Fruit fly (Drosophila melanogaster) whole organism, embryonic: ENCODE measurements around the gene plx.

Experiments used
- Abd-B ChIP-seq: fragments of 200-800 bp; sonication (Bioruptor generic); optimal IDR thresholded peaks from 2 replicates; lab custom pipeline; 2018; ENCODE audit warnings: missing biosample characterization, mild to moderate bottlenecking, missing genetic modification characterization, moderate library complexity
- Antp ChIP-seq: fragments of 200-800 bp; sonication (Bioruptor generic); optimal IDR thresholded peaks from 3 replicates; lab custom pipeline; 2016; ENCODE audit warnings: missing biosample characterization, missing genetic modification characterization
- CG10543 ChIP-seq: fragments of 200-800 bp; sonication (Bioruptor generic); optimal IDR thresholded peaks from 3 replicates; lab custom pipeline; 2017; ENCODE audit warnings: missing biosample characterization, mild to moderate bottlenecking, missing genetic modification characterization, moderate library complexity
- CG10654 ChIP-seq: fragments of 200-800 bp; sonication (Bioruptor generic); optimal IDR thresholded peaks from 2 replicates; lab custom pipeline; 2016; ENCODE audit warnings: missing biosample characterization, missing genetic modification characterization
- CG10979 ChIP-seq: fragments of 200-800 bp; sonication (Bioruptor generic); optimal IDR thresholded peaks from 2 replicates; lab custom pipeline; 2018; ENCODE audit warnings: missing biosample characterization, mild to moderate bottlenecking, missing genetic modification characterization, moderate library complexity
- CG11456 ChIP-seq: fragments of 200-800 bp; sonication (Bioruptor generic); IDR thresholded peaks from 3 replicates; pipeline ENCODE4 v1.3.6; 2022; ENCODE audit warnings: missing biosample characterization, missing genetic modification characterization
- CG12391 ChIP-seq: fragments of 200-800 bp; sonication (Bioruptor generic); optimal IDR thresholded peaks from 3 replicates; lab custom pipeline; 2018; ENCODE audit warnings: missing biosample characterization, mild to moderate bottlenecking, missing genetic modification characterization, moderate library complexity
- CG14710 ChIP-seq: fragments of 200-800 bp; sonication (Bioruptor generic); optimal IDR thresholded peaks from 3 replicates; lab custom pipeline; 2019; ENCODE audit warnings: missing biosample characterization, mild to moderate bottlenecking, missing genetic modification characterization, moderate library complexity
- CG15269 ChIP-seq: fragments of 200-800 bp; sonication (Bioruptor generic); optimal IDR thresholded peaks from 2 replicates; lab custom pipeline; 2018; ENCODE audit warnings: missing biosample characterization, mild to moderate bottlenecking, missing genetic modification characterization, moderate library complexity
- CG15514 ChIP-seq: fragments of 200-800 bp; sonication (Bioruptor generic); optimal IDR thresholded peaks from 3 replicates; lab custom pipeline; 2017; ENCODE audit warnings: missing biosample characterization, missing genetic modification characterization, mild to moderate bottlenecking, moderate library complexity, missing genetic modification reagents
- CG17385 ChIP-seq: fragments of 200-800 bp; sonication (Bioruptor generic); optimal IDR thresholded peaks from 3 replicates; lab custom pipeline; 2018; ENCODE audit warnings: missing biosample characterization, mild to moderate bottlenecking, missing genetic modification characterization
- CG17612 ChIP-seq: fragments of 200-800 bp; sonication (Bioruptor generic); IDR thresholded peaks from 2 replicates; pipeline ENCODE4 v1.3.6; 2022; ENCODE audit warnings: missing biosample characterization, missing genetic modification characterization
- CG1792 ChIP-seq: fragments of 200-800 bp; sonication (Bioruptor generic); optimal IDR thresholded peaks from 2 replicates; lab custom pipeline; 2016; ENCODE audit warnings: missing biosample characterization, missing genetic modification characterization
- CG18011 ChIP-seq: fragments of 200-800 bp; sonication (Bioruptor generic); optimal IDR thresholded peaks from 2 replicates; lab custom pipeline; 2017; ENCODE audit warnings: missing biosample characterization, missing genetic modification characterization, mild to moderate bottlenecking, moderate library complexity, missing genotype
- CG18476 ChIP-seq: fragments of 200-800 bp; sonication (Bioruptor generic); optimal IDR thresholded peaks from 2 replicates; lab custom pipeline; 2016; ENCODE audit warnings: missing biosample characterization, mild to moderate bottlenecking, missing genetic modification characterization
- CG18599 ChIP-seq: fragments of 200-800 bp; sonication (Bioruptor generic); optimal IDR thresholded peaks from 3 replicates; lab custom pipeline; 2017; ENCODE audit warnings: missing biosample characterization, missing genetic modification characterization, mild to moderate bottlenecking, moderate library complexity, missing genetic modification reagents
- CG2202 ChIP-seq: fragments of 200-800 bp; sonication (Bioruptor generic); optimal IDR thresholded peaks from 2 replicates; lab custom pipeline; 2018; ENCODE audit warnings: missing biosample characterization, mild to moderate bottlenecking, missing genetic modification characterization
- CG2712 ChIP-seq: fragments of 200-800 bp; optimal IDR thresholded peaks from 3 replicates; lab custom pipeline; 2019; ENCODE audit warnings: missing biosample characterization, mild to moderate bottlenecking, missing genetic modification characterization, moderate library complexity
- CG2875 ChIP-seq: fragments of 200-800 bp; sonication (Bioruptor generic); optimal IDR thresholded peaks from 2 replicates; lab custom pipeline; 2017; ENCODE audit warnings: missing biosample characterization, mild to moderate bottlenecking, missing genetic modification characterization, missing genetic modification reagents
- CG31365 ChIP-seq: fragments of 200-800 bp; sonication (Bioruptor generic); optimal IDR thresholded peaks from 2 replicates; lab custom pipeline; 2018; ENCODE audit warnings: missing biosample characterization, mild to moderate bottlenecking, missing genetic modification characterization
- CG4854 ChIP-seq: fragments of 200-800 bp; sonication (Bioruptor generic); optimal IDR thresholded peaks from 2 replicates; lab custom pipeline; 2016; ENCODE audit warnings: missing biosample characterization, missing genetic modification characterization, inconsistent platforms
- CG7357 ChIP-seq: fragments of 200-800 bp; sonication (Bioruptor generic); IDR thresholded peaks from 3 replicates; pipeline ENCODE4 v1.3.6; 2022; ENCODE audit warnings: missing biosample characterization, missing genetic modification characterization
- CG8478 ChIP-seq: fragments of >200 bp; optimal IDR thresholded peaks from 2 replicates; lab custom pipeline; 2018
- CG9797 ChIP-seq: fragments of 200-800 bp; sonication (Bioruptor generic); optimal IDR thresholded peaks from 3 replicates; lab custom pipeline; 2018; ENCODE audit warnings: missing biosample characterization, mild to moderate bottlenecking, missing genetic modification characterization
- Camta ChIP-seq: fragments of 200-800 bp; sonication (Bioruptor generic); optimal IDR thresholded peaks from 2 replicates; lab custom pipeline; 2016; ENCODE audit warnings: missing biosample characterization, missing genetic modification characterization
- CkIIα-i1 ChIP-seq: fragments of 200-800 bp; sonication (Bioruptor generic); IDR thresholded peaks from 2 replicates; pipeline ENCODE4 v1.3.6; 2022; ENCODE audit warnings: missing biosample characterization, missing genetic modification characterization
- Dbx ChIP-seq: fragments of 200-800 bp; sonication (Bioruptor generic); IDR thresholded peaks from 3 replicates; pipeline ENCODE4 v1.3.6; 2022; ENCODE audit warnings: missing biosample characterization, missing genetic modification characterization
- Elba2 ChIP-seq: fragments of 200-800 bp; sonication (Bioruptor generic); optimal IDR thresholded peaks from 3 replicates; lab custom pipeline; 2016; ENCODE audit warnings: missing biosample characterization, missing genetic modification characterization
- GATAe ChIP-seq: fragments of 200-800 bp; sonication (Bioruptor generic); conservative IDR thresholded peaks from 2 replicates; pipeline ENCODE4 v1.3.6; 2022; ENCODE audit warnings: missing biosample characterization, missing genetic modification characterization
- NFAT ChIP-seq: fragments of 200-800 bp; sonication (Bioruptor generic); IDR thresholded peaks from 2 replicates; pipeline ENCODE4 v1.3.6; 2022; ENCODE audit warnings: missing biosample characterization, missing genetic modification characterization
- Pdp1 ChIP-seq, 2 experiments: fragments of 200-800 bp; sonication (Bioruptor generic); optimal IDR thresholded peaks; 3 replicates each; lab custom pipeline; 2016; ENCODE audit warnings: missing biosample characterization in 2 of 2, missing genetic modification characterization in 2 of 2, mild to moderate bottlenecking in 1 of 2, moderate library complexity in 1 of 2
- Ssrp ChIP-seq: fragments of 200-800 bp; sonication (Bioruptor generic); optimal IDR thresholded peaks from 2 replicates; lab custom pipeline; 2018; ENCODE audit warnings: missing biosample characterization, mild to moderate bottlenecking, missing genetic modification characterization, moderate library complexity
- amos ChIP-seq: fragments of 200-800 bp; sonication (Bioruptor generic); IDR thresholded peaks from 2 replicates; pipeline ENCODE4 v1.3.6; 2022; ENCODE audit warnings: missing biosample characterization, missing genetic modification characterization; ENCODE audit not compliant: partially characterized antibody
- bsh ChIP-seq, 2 experiments: fragments of 200-800 bp; sonication (Bioruptor generic); optimal IDR thresholded peaks; 2 replicates each; lab custom pipeline; 2017 to 2018; ENCODE audit warnings: mild to moderate bottlenecking in 2 of 2, missing biosample characterization in 2 of 2, missing genetic modification characterization in 2 of 2, moderate library complexity in 1 of 2
- cg ChIP-seq: fragments of 200-800 bp; sonication (Bioruptor generic); optimal IDR thresholded peaks from 3 replicates; lab custom pipeline; 2019; ENCODE audit warnings: missing biosample characterization, mild to moderate bottlenecking, missing genetic modification characterization, moderate library complexity
- ci ChIP-seq: fragments of 200-800 bp; sonication (Bioruptor generic); IDR thresholded peaks from 3 replicates; pipeline ENCODE4 v1.3.6; 2022; ENCODE audit warnings: missing biosample characterization, missing genetic modification characterization
- disco-r ChIP-seq: fragments of 200-800 bp; sonication (Bioruptor generic); optimal IDR thresholded peaks from 2 replicates; lab custom pipeline; 2016; ENCODE audit warnings: missing biosample characterization, missing genetic modification characterization
- dmrt11E ChIP-seq: fragments of 200-800 bp; sonication (Bioruptor generic); optimal IDR thresholded peaks from 3 replicates; lab custom pipeline; 2018; ENCODE audit warnings: missing biosample characterization, mild to moderate bottlenecking, missing genetic modification characterization, moderate library complexity
- emc ChIP-seq: fragments of 200-800 bp; sonication (Bioruptor generic); optimal IDR thresholded peaks from 2 replicates; lab custom pipeline; 2016; ENCODE audit warnings: missing biosample characterization, missing genetic modification characterization
- exex ChIP-seq: fragments of 200-800 bp; sonication (Bioruptor generic); optimal IDR thresholded peaks from 4 replicates; lab custom pipeline; 2018; ENCODE audit warnings: missing biosample characterization, mild to moderate bottlenecking, missing genetic modification characterization, moderate library complexity
- fd64A ChIP-seq: fragments of 200-800 bp; sonication (Bioruptor generic); optimal IDR thresholded peaks from 3 replicates; lab custom pipeline; 2018; ENCODE audit warnings: missing biosample characterization, mild to moderate bottlenecking, missing genetic modification characterization
- h ChIP-seq: fragments of >200 bp; optimal IDR thresholded peaks from 2 replicates; lab custom pipeline; 2017
- mam ChIP-seq: fragments of 200-800 bp; sonication (Bioruptor generic); optimal IDR thresholded peaks from 3 replicates; lab custom pipeline; 2016; ENCODE audit warnings: missing biosample characterization, missing genetic modification characterization
- nmo ChIP-seq: fragments of 200-800 bp; sonication (Bioruptor generic); optimal IDR thresholded peaks from 2 replicates; lab custom pipeline; 2018; ENCODE audit warnings: missing biosample characterization, mild to moderate bottlenecking, missing genetic modification characterization, moderate library complexity
- oc ChIP-seq: fragments of 200-800 bp; sonication (Bioruptor generic); optimal IDR thresholded peaks from 2 replicates; lab custom pipeline; 2018; ENCODE audit warnings: missing biosample characterization, mild to moderate bottlenecking, missing genetic modification characterization, moderate library complexity
- odd ChIP-seq: fragments of 200-800 bp; sonication (Bioruptor generic); optimal IDR thresholded peaks from 2 replicates; lab custom pipeline; 2017; ENCODE audit warnings: missing biosample characterization, mild to moderate bottlenecking, missing genetic modification characterization
- phol ChIP-seq: fragments of 200-800 bp; sonication (Bioruptor generic); optimal IDR thresholded peaks from 3 replicates; lab custom pipeline; 2018; ENCODE audit warnings: missing biosample characterization, mild to moderate bottlenecking, missing genetic modification characterization, moderate library complexity
- pum ChIP-seq: fragments of 200-800 bp; sonication (Bioruptor generic); optimal IDR thresholded peaks from 2 replicates; lab custom pipeline; 2016; ENCODE audit warnings: missing biosample characterization, missing genetic modification characterization
- row ChIP-seq: fragments of 200-800 bp; sonication (Bioruptor generic); IDR thresholded peaks from 3 replicates; pipeline ENCODE4 v1.3.6; 2022; ENCODE audit warnings: missing biosample characterization, missing genetic modification characterization
- scrt ChIP-seq: fragments of 200-800 bp; sonication (Bioruptor generic); optimal IDR thresholded peaks from 2 replicates; lab custom pipeline; 2018; ENCODE audit warnings: missing biosample characterization, mild to moderate bottlenecking, missing genetic modification characterization, moderate library complexity
- tap ChIP-seq: fragments of 200-800 bp; optimal IDR thresholded peaks from 3 replicates; lab custom pipeline; 2019; ENCODE audit warnings: missing biosample characterization, mild to moderate bottlenecking, missing genetic modification characterization, moderate library complexity
- ttk ChIP-seq: fragments of 200-800 bp; sonication (Bioruptor generic); IDR thresholded peaks from 2 replicates; pipeline ENCODE4 v2.1.2; 2022; ENCODE audit warnings: missing biosample characterization, missing genetic modification characterization

The plx gene

DNA sequence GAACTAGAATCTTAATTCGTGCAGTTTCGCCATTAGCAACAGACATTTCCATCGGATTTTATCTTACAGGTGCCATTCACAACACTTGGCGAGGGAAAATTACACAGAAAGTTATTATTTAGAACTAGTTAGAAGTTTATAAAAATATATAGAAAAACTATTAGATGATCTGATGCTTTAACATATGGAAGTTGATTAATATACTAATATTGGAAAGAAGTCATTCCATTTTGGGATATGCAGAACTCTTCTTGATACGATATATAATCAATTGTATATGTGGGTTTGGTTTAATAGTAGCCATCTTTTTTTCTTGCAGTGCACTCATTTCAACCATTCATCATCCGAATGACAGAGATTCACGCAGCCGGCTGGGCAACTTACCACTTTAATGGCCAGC lies 3.4 kb upstream of the plx start (continued):
- TF ChIP-seq CG1792 (GFP tag; lab: Kevin White, UChicago) (no peak), emc (GFP tag; lab: Kevin White, UChicago) (no peak), dmrt11E (peak; percentile 7), mam (GFP tag; lab: Kevin White, UChicago) (no peak), CG15514 (GFP tag; lab: Kevin White, UChicago) (no peak), CG17385 (GFP tag; lab: Kevin White, UChicago) (no peak), CG31365 (tag; lab: Kevin White, UChicago) (no peak), CG9797 (GFP tag; lab: Kevin White, UChicago) (no peak), fd64A (GFP tag; lab: Kevin White, UChicago) (no peak), CG18599 (GFP tag; lab: Kevin White, UChicago) (no peak), tap (tag; lab: Kevin White, UChicago) (no peak), GATAe (GFP tag; lab: Robert Waterston, UW) (no peak), Dbx (no peak), CG12391 (tag; lab: Kevin White, UChicago) (peak; percentile 14), ci (GFP tag; lab: Robert Waterston, UW) (no peak), CG18011 (GFP tag; lab: Kevin White, UChicago) (no peak), h (lab: Kevin White, UChicago) (no peak), CG7357 (GFP tag; lab: Robert Waterston, UW) (no peak), bsh (GFP tag; optimal IDR thresholded peaks at IDR 0.05; lab: Kevin White, UChicago) (peak in 1 of 2 experiments; percentile 28), phol (tag; lab: Kevin White, UChicago) (peak; percentile 38), Elba2 (GFP tag; lab: Kevin White, UChicago) (no peak), nmo (GFP tag; lab: Kevin White, UChicago) (peak; percentile 13), CG11456 (GFP tag; lab: Robert Waterston, UW) (no peak), CG10543 (GFP tag; lab: Kevin White, UChicago) (no peak), Abd-B (GFP tag; lab: Kevin White, UChicago) (no peak), Camta (GFP tag; lab: Kevin White, UChicago) (no peak), CG14710 (peak; percentile 1), pum (no peak), row (GFP tag; lab: Robert Waterston, UW) (peak; percentile 18; the same call in 1 of the 3 replicates), CG10654 (GFP tag; lab: Kevin White, UChicago) (no peak), CG4854 (no peak), CG18476 (GFP tag; lab: Kevin White, UChicago) (no peak), cg (GFP tag; lab: Kevin White, UChicago) (no peak), NFAT (GFP tag; lab: Robert Waterston, UW) (no peak), Pdp1 (GFP tag; optimal IDR thresholded peaks at IDR 0.05; lab: Kevin White, UChicago) (no peak), CG8478 (lab: Kevin White, UChicago) (no peak), scrt (GFP tag; lab: Kevin White, UChicago) (no peak), CG15269 (tag; lab: Kevin White, UChicago) (no peak), CG10979 (tag; lab: Kevin White, UChicago) (peak; percentile 35), CG2875 (GFP tag; lab: Kevin White, UChicago) (no peak), ttk (GFP tag; lab: Robert Waterston, UW) (no peak), CG2202 (tag; lab: Kevin White, UChicago) (no peak), Antp (GFP tag; lab: Kevin White, UChicago) (no peak), oc (no peak), CG17612 (GFP tag; lab: Robert Waterston, UW) (no peak), odd (no peak), amos (GFP tag; lab: Robert Waterston, UW) (no peak), CG2712 (tag; lab: Kevin White, UChicago) (peak; percentile 5), exex (no peak), Ssrp (tag; lab: Kevin White, UChicago) (peak; percentile 5), CkIIα-i1 (GFP tag; lab: Robert Waterston, UW) (no peak), disco-r (GFP tag; lab: Kevin White, UChicago) (no peak)
